Worm (Caenorhabditis elegans): ENCODE data around the gene gly-5.
"Not testable (repeated sequence)": the region's sequence is repeated elsewhere in the genome, so short reads cannot be mapped to it uniquely, and the experiment has no call there.

Gene gly-5

DNA sequence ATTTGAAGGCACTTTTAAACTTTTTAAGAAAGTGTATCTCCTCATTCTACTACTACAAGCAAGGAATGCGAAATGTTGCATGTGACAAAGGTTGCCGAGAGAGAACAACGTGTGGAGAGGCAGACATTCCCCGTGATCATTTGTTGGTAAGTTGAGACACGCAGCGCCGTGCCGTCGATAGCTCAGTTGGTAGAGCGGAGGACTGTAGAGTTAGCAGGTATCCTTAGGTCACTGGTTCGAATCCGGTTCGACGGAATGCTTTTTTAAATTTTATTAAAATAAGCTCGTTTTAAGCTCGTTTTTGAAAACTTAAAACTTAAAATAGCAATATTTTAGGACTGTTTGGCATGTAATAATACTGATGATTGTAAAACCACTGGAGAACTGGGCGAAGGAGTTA is 37.2 kb downstream of the gly-5 start:
- TF ChIP-seq T22C8.4 (GFP tag; IDR thresholded peaks at IDR 0.05) (no peak), flt-1 (GFP tag; IDR thresholded peaks at IDR 0.05) (peak; percentile 50; the same call in 1 of the 2 replicates), ref-1 (GFP tag; conservative IDR thresholded peaks at IDR 0.05) (no peak; the same call in 1 of the 2 replicates), klf-2 (GFP tag; conservative IDR thresholded peaks at IDR 0.05) (no peak), cog-1 (tag; optimal IDR thresholded peaks at IDR 0.05) (no peak), tab-1 (GFP tag; IDR thresholded peaks at IDR 0.05) (peak; percentile 71), ztf-23 (GFP tag; IDR thresholded peaks at IDR 0.05) (0 out of 2 replicates have a peak, but pooled peaks have one; percentile 48)

DNA sequence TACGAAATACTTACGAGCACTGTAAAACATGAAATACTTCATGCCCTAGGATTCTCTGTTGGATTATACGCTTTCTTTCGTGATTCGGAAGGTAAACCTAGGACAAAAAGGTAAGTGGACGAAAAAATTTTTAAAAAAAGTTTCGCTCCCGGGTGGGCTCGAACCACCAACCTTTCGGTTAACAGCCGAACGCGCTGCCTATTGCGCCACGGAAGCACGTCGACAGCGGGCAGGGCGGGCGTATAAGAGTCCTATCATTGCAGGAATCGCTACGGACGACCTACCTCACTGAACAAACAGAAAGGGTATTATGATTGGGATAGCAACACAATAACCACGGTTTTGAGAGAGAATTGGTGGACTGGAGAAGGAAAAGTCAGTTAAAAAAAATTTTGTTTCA is 37.8 kb downstream of the gly-5 start:
- TF ChIP-seq klf-2 (GFP tag; conservative IDR thresholded peaks at IDR 0.05) = peak; percentile 68; the same call in 1 of the 2 replicates
- TF ChIP-seq ztf-23 (GFP tag; IDR thresholded peaks at IDR 0.05) = peak; percentile 69
- TF ChIP-seq med-1 (GFP tag; optimal IDR thresholded peaks at IDR 0.05; ENCODE audit: insufficient read depth) = no peak
- TF ChIP-seq ztf-29 (GFP tag; IDR thresholded peaks at IDR 0.05) = peak; percentile 53; the same call in 1 of the 2 replicates
- TF ChIP-seq T22C8.4 (GFP tag; IDR thresholded peaks at IDR 0.05) = 0 out of 2 replicates have a peak, but pooled peaks have one; percentile 57
- peak; percentile 85 for TF ChIP-seq tab-1 (GFP tag; IDR thresholded peaks at IDR 0.05)
- peak; percentile 89 for TF ChIP-seq flt-1 (GFP tag; IDR thresholded peaks at IDR 0.05)
- no peak for TF ChIP-seq cog-1 (tag; optimal IDR thresholded peaks at IDR 0.05)
- TF ChIP-seq ref-1 (GFP tag; conservative IDR thresholded peaks at IDR 0.05) = peak; percentile 74

DNA sequence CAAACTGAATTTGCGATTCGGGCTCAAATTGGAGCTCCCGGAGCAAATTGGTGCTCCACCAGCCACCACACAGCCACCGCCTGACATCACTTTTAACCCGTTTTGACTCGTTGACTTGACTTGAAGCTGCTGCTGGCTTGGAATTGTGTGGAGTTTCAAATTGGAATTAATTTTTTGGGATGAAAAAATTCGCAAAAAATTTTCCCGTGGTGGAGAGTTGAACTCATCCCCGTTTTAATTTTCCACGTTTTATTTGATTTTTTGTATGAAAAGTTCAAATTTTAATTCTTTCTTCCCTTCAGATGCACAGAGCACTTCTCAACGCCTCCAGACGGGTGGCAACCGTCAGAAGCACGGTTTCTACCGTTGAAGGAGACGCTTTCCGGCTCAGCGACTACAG is 58.1 kb downstream of the gly-5 start, which contains the start of gene Y43F4A.4:
Y43F4A.4 (plus strand) TSS at position 301 of the 400 bp plus-strand sequence.
- TF ChIP-seq ref-1 (GFP tag; conservative IDR thresholded peaks at IDR 0.05); cog-1 (tag; optimal IDR thresholded peaks at IDR 0.05); ztf-29 (GFP tag; IDR thresholded peaks at IDR 0.05): not testable (repeated sequence)

DNA sequence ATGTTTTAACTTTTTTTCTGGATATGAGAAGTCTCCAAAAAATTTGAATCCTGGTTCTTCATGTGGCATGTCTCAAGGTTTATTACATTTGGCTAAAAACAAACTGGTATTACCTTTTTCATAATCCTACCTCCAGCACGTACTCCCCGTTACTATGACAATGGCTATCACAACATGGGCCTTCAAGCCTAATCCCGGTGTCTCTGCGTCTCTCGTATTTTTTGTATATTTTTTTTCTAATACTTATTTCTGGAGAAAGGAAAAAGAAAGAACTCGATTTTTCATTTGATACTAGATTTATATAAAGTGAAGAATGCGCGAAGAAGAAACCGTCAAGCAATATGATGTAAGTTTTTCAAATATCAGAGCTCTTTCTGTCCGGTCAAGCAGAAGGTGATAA is 59.1 kb downstream of the gly-5 start, which contains the start of gene anoh-1:
anoh-1 (plus strand) TSS at position 301 of the 400 bp plus-strand sequence.
- TF ChIP-seq med-1 (GFP tag; optimal IDR thresholded peaks at IDR 0.05; ENCODE audit: insufficient read depth) (no peak), klf-2 (GFP tag; conservative IDR thresholded peaks at IDR 0.05) (no peak), ztf-29 (GFP tag; IDR thresholded peaks at IDR 0.05) (no peak), ztf-23 (GFP tag; IDR thresholded peaks at IDR 0.05) (no peak), tab-1 (GFP tag; IDR thresholded peaks at IDR 0.05) (no peak), flt-1 (GFP tag; IDR thresholded peaks at IDR 0.05) (no peak)

DNA sequence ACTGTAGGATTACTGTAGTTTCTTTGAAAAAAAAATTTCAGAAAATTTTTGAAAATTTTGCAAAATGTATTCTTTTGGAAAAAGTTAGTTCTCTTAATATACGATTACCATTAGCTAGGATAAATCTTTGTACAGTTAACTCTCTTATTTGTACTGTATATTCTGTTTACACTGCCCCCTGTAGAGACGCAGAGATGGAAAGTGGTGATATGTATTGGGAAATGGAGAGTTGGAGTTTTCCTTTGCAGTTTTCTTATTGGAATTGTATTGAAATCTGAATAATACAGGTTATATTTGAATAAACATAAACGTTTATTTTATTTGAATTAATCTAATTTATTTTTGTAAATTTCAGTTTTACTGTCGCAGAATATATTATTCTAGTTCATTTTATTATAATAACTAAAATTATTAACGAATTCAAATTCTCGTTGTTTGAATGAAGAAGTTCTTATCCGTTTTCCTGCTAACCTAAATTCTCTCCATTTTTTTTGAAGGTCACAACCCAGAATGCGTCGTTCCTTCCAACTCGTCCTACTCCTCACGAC is 67.1 kb downstream of the gly-5 start, which contains the start of gene F56A8.9:
F56A8.9 (plus strand) TSS at position 498 of the 548 bp plus-strand sequence.
- TF ChIP-seq klf-2 (GFP tag; conservative IDR thresholded peaks at IDR 0.05) (no peak), ztf-23 (GFP tag; IDR thresholded peaks at IDR 0.05) (no peak), flt-1 (GFP tag; IDR thresholded peaks at IDR 0.05) (no peak), tab-1 (GFP tag; IDR thresholded peaks at IDR 0.05) (no peak), T22C8.4 (GFP tag; IDR thresholded peaks at IDR 0.05) (no peak)
